Fruit fly (Drosophila melanogaster): ENCODE data around the gene sob.

- TF ChIP-seq Clk (GFP tag; optimal IDR thresholded peaks at IDR 0.05) (no peak), bab1 (GFP tag; optimal IDR thresholded peaks at IDR 0.05) (no peak), kay (GFP tag; ENCODE audit: borderline replicate concordance) (no peak), CG33017 (tag; optimal IDR thresholded peaks at IDR 0.05) (no peak), Mnt (GFP tag; optimal IDR thresholded peaks at IDR 0.05) (no peak), CG5204 (GFP tag; optimal IDR thresholded peaks at IDR 0.05) (no peak)
Observed at dm6 chr2L:3600847-3601246, 20.3 kb upstream of the sob start.
